Fruit fly (Drosophila melanogaster): ENCODE data around the gene Srp72.
A peak's percentile ranks its signal among the peaks of the same experiment; 100 is the strongest.

The Srp72 gene

DNA sequence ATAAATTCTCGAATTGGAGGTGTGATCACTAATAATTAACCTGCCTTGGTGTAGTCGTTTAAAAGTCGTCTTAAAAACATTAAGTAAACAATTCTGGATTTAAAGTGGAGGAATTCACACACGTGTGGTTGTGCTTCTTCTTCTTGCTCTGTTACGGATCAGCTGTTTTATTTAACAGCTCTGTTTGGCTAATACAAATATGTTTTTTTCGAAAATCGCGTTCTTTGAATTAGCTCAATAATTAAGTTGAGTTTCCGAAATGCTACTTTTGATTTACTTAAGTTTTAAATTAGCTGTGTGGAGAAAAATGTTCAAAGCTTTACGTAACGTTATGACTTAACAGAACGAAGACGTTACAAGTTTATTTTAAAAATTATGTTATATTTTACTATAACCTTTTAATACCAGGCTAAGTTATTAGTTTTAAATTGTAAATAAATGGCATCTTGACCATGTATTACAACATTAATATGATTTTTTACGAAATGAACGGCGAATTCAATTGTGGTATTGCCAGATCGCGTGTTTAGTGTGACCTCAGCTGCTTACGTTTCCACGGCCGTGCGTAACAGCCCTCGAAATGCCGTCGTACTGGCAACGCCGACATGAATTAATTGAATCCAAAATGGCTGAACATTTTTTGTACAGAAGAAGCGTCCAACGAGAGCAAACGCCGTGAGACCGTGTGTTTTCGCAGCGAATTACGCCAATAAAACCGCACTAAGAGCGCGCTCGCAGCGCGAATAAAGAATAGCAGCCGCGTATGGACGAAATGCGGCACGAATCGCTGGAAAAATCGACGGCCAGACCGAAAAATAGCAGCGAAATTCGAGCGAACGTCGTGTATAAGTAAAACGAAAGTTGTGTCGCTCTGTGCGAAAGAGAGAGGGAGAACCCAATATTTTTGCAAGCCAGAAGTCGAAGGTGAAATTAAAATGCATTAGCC, 4.3 kb downstream of the Srp72 start, which contains the start of the genes Pus1 and bon (continued):
- TF ChIP-seq scrt (GFP tag; optimal IDR thresholded peaks at IDR 0.05) (no peak), CG6272 (GFP tag; IDR thresholded peaks at IDR 0.05) (no peak), Sox102F (GFP tag; optimal IDR thresholded peaks at IDR 0.05) (no peak), CG8478 (optimal IDR thresholded peaks at IDR 0.05) (peak; percentile 65), Lhr (GFP tag; optimal IDR thresholded peaks at IDR 0.05) (peak; percentile 51), CG17912 (GFP tag; optimal IDR thresholded peaks at IDR 0.05) (peak; percentile 28), CG18476 (GFP tag; optimal IDR thresholded peaks at IDR 0.05) (no peak), ftz-f1 (GFP tag; optimal IDR thresholded peaks at IDR 0.05) (peak; percentile 85), Oli (tag; optimal IDR thresholded peaks at IDR 0.05) (no peak), H15 (GFP tag; IDR thresholded peaks at IDR 0.05) (no peak), CG17385 (GFP tag; optimal IDR thresholded peaks at IDR 0.05) (peak; percentile 95), sim (GFP tag; IDR thresholded peaks at IDR 0.05) (no peak), CG16813 (GFP tag; IDR thresholded peaks at IDR 0.05; ENCODE audit: partially characterized antibody) (peak; percentile 14; the same call in 1 of the 3 replicates), sug (tag; optimal IDR thresholded peaks at IDR 0.05) (peak; percentile 47), CG10654 (GFP tag; optimal IDR thresholded peaks at IDR 0.05) (no peak), CG2120 (GFP tag; optimal IDR thresholded peaks at IDR 0.05) (peak; percentile 50), CG12659 (GFP tag; optimal IDR thresholded peaks at IDR 0.05) (peak; percentile 86), CG7839 (tag; optimal IDR thresholded peaks at IDR 0.05) (peak; percentile 1), ttk (GFP tag; IDR thresholded peaks at IDR 0.05) (no peak), Max (GFP tag; optimal IDR thresholded peaks at IDR 0.05) (peak; percentile 38), row (GFP tag; IDR thresholded peaks at IDR 0.05) (peak; percentile 38; the same call in 2 of the 3 replicates), ems (GFP tag; optimal IDR thresholded peaks at IDR 0.05) (peak; percentile 19), pzg (GFP tag; optimal IDR thresholded peaks at IDR 0.05) (peak; percentile 87), gfzf (GFP tag; optimal IDR thresholded peaks at IDR 0.05) (peak; percentile 60), HLH3B (GFP tag; IDR thresholded peaks at IDR 0.05) (no peak), nmo (GFP tag; optimal IDR thresholded peaks at IDR 0.05) (peak; percentile 29), CG18011 (GFP tag; optimal IDR thresholded peaks at IDR 0.05) (no peak), CG18262 (tag; optimal IDR thresholded peaks at IDR 0.05) (peak; percentile 21), CG13287 (GFP tag; IDR thresholded peaks at IDR 0.05; ENCODE audit: partially characterized antibody) (peak; percentile 39; the same call in 1 of the 2 replicates), bab2 (GFP tag; optimal IDR thresholded peaks at IDR 0.05) (peak; percentile 22), CG14441 (GFP tag; IDR thresholded peaks at IDR 0.05) (peak; percentile 74), Bgb (GFP tag; IDR thresholded peaks at IDR 0.05; ENCODE audit: partially characterized antibody) (peak; percentile 57), dm (GFP tag; optimal IDR thresholded peaks at IDR 0.05) (peak; percentile 53), Side (GFP tag; optimal IDR thresholded peaks at IDR 0.05) (peak; percentile 41), CG18764 (GFP tag; optimal IDR thresholded peaks at IDR 0.05) (peak; percentile 97), aop (GFP tag; IDR thresholded peaks at IDR 0.05) (no peak), stc (GFP tag; IDR thresholded peaks at IDR 0.05) (no peak), Hmr (GFP tag; optimal IDR thresholded peaks at IDR 0.05) (peak; percentile 15), vvl (GFP tag; IDR thresholded peaks at IDR 0.05) (peak; percentile 87), sima (GFP tag; optimal IDR thresholded peaks at IDR 0.05) (no peak), bbx (GFP tag; IDR thresholded peaks at IDR 0.05; ENCODE audit: partially characterized antibody) (peak; percentile 23; the same call in 1 of the 2 replicates), CG5245 (GFP tag; optimal IDR thresholded peaks at IDR 0.05) (no peak), CG12769 (tag; optimal IDR thresholded peaks at IDR 0.05) (no peak), CG2712 (tag; optimal IDR thresholded peaks at IDR 0.05) (peak; percentile 33), sqz (GFP tag; optimal IDR thresholded peaks at IDR 0.05) (peak; percentile 76), CG10431 (GFP tag; optimal IDR thresholded peaks at IDR 0.05) (no peak), CG3407 (GFP tag; optimal IDR thresholded peaks at IDR 0.05) (no peak), CG9437 (GFP tag; optimal IDR thresholded peaks at IDR 0.05) (peak; percentile 100)
